Fruit fly (Drosophila melanogaster) whole organism, embryonic: ENCODE data around the gene Trf.

Experiments
- Bteb2 ChIP-seq: fragments of 200-800 bp; sonication (Bioruptor generic); optimal IDR thresholded peaks from 2 replicates; lab custom pipeline; 2016; ENCODE audit warnings: missing biosample characterization, missing genetic modification characterization
- CG12391 ChIP-seq: fragments of 200-800 bp; sonication (Bioruptor generic); optimal IDR thresholded peaks from 3 replicates; lab custom pipeline; 2018; ENCODE audit warnings: missing biosample characterization, mild to moderate bottlenecking, missing genetic modification characterization, moderate library complexity
- CG17612 ChIP-seq: fragments of 200-800 bp; sonication (Bioruptor generic); IDR thresholded peaks from 2 replicates; pipeline ENCODE4 v1.3.6; 2022; ENCODE audit warnings: missing biosample characterization, missing genetic modification characterization
- CG18599 ChIP-seq: fragments of 200-800 bp; sonication (Bioruptor generic); optimal IDR thresholded peaks from 3 replicates; lab custom pipeline; 2017; ENCODE audit warnings: missing biosample characterization, missing genetic modification characterization, mild to moderate bottlenecking, moderate library complexity, missing genetic modification reagents
- CG34422 ChIP-seq: fragments of 200-800 bp; sonication (Bioruptor generic); IDR thresholded peaks from 3 replicates; pipeline ENCODE4 v1.3.6; 2022; ENCODE audit warnings: missing biosample characterization, missing genetic modification characterization
- CG3847 ChIP-seq: fragments of 200-800 bp; sonication (Bioruptor generic); IDR thresholded peaks from 2 replicates; pipeline ENCODE4 v1.3.6; 2022; ENCODE audit warnings: missing biosample characterization, missing genetic modification characterization
- CG42726 ChIP-seq: fragments of 200-800 bp; sonication (Bioruptor generic); IDR thresholded peaks from 2 replicates; pipeline ENCODE4 v1.3.6; 2022; ENCODE audit warnings: missing biosample characterization, missing genetic modification characterization; ENCODE audit not compliant: partially characterized antibody
- CG5953 ChIP-seq: fragments of 200-800 bp; sonication (Bioruptor generic); IDR thresholded peaks from 2 replicates; pipeline ENCODE4 v1.3.6; 2022; ENCODE audit warnings: missing biosample characterization, missing genetic modification characterization
- CG6175 ChIP-seq: fragments of 200-800 bp; sonication (Bioruptor generic); IDR thresholded peaks from 3 replicates; pipeline ENCODE4 v1.3.6; 2022; ENCODE audit warnings: missing biosample characterization, missing genetic modification characterization
- CG6813 ChIP-seq: fragments of 200-800 bp; sonication (Bioruptor generic); optimal IDR thresholded peaks from 2 replicates; lab custom pipeline; 2017; ENCODE audit warnings: missing biosample characterization, missing genetic modification characterization, mild to moderate bottlenecking, moderate library complexity, missing genetic modification reagents
- CG7745 ChIP-seq: fragments of 200-800 bp; sonication (Bioruptor generic); optimal IDR thresholded peaks from 2 replicates; lab custom pipeline; 2018; ENCODE audit warnings: missing biosample characterization, mild to moderate bottlenecking, missing genetic modification characterization, moderate library complexity
- CG9932 ChIP-seq: fragments of 200-800 bp; sonication (Bioruptor generic); IDR thresholded peaks from 2 replicates; pipeline ENCODE4 v1.3.6; 2022; ENCODE audit warnings: missing biosample characterization, missing genetic modification characterization
- CoRest ChIP-seq: fragments of 200-800 bp; sonication (Bioruptor generic); optimal IDR thresholded peaks from 3 replicates; lab custom pipeline; 2018; ENCODE audit warnings: missing biosample characterization, mild to moderate bottlenecking, missing genetic modification characterization, moderate library complexity
- D19A ChIP-seq: fragments of 200-800 bp; optimal IDR thresholded peaks from 3 replicates; lab custom pipeline; 2019; ENCODE audit warnings: missing biosample characterization, mild to moderate bottlenecking, missing genetic modification characterization, moderate library complexity
- Dbx ChIP-seq: fragments of 200-800 bp; sonication (Bioruptor generic); IDR thresholded peaks from 3 replicates; pipeline ENCODE4 v1.3.6; 2022; ENCODE audit warnings: missing biosample characterization, missing genetic modification characterization
- Deaf1 ChIP-seq: fragments of 200-800 bp; optimal IDR thresholded peaks from 3 replicates; lab custom pipeline; 2019; ENCODE audit warnings: missing biosample characterization, mild to moderate bottlenecking, missing genetic modification characterization, moderate library complexity
- Fer1 ChIP-seq: fragments of 200-800 bp; sonication (Bioruptor generic); optimal IDR thresholded peaks from 2 replicates; lab custom pipeline; 2017; ENCODE audit warnings: missing biosample characterization, mild to moderate bottlenecking, missing genetic modification characterization
- Hand ChIP-seq: fragments of 200-800 bp; sonication (Bioruptor generic); optimal IDR thresholded peaks from 2 replicates; lab custom pipeline; 2017; ENCODE audit warnings: mild to moderate bottlenecking, missing biosample characterization, missing genetic modification reagents, missing genetic modification characterization
- Hmr ChIP-seq: fragments of 200-800 bp; sonication (Bioruptor generic); optimal IDR thresholded peaks from 3 replicates; lab custom pipeline; 2017; ENCODE audit warnings: mild to moderate bottlenecking, missing biosample characterization, missing genetic modification reagents, missing genetic modification characterization
- MBD-R2 ChIP-seq: fragments of 200-800 bp; sonication (Bioruptor generic); IDR thresholded peaks from 2 replicates; pipeline ENCODE4 v1.3.6; 2022; ENCODE audit warnings: missing biosample characterization, missing genetic modification characterization
- Med ChIP-seq: fragments of 200-800 bp; sonication (Bioruptor generic); peaks from one replicate; lab custom pipeline; 2016; ENCODE audit warnings: missing biosample characterization, missing genetic modification characterization, mild to moderate bottlenecking, inconsistent platforms, moderate library complexity
- Oli ChIP-seq: fragments of 200-800 bp; sonication (Bioruptor generic); optimal IDR thresholded peaks from 2 replicates; lab custom pipeline; 2018; ENCODE audit warnings: missing biosample characterization, mild to moderate bottlenecking, missing genetic modification characterization, moderate library complexity
- Sry-β ChIP-seq: fragments of 200-800 bp; sonication (Bioruptor generic); optimal IDR thresholded peaks from 2 replicates; lab custom pipeline; 2018; ENCODE audit warnings: missing biosample characterization, mild to moderate bottlenecking, missing genetic modification characterization, moderate library complexity
- cg ChIP-seq: fragments of 200-800 bp; sonication (Bioruptor generic); optimal IDR thresholded peaks from 3 replicates; lab custom pipeline; 2019; ENCODE audit warnings: missing biosample characterization, mild to moderate bottlenecking, missing genetic modification characterization, moderate library complexity
- chm ChIP-seq: fragments of 200-800 bp; sonication (Bioruptor generic); IDR thresholded peaks from 2 replicates; pipeline ENCODE4 v1.3.6; 2022; ENCODE audit warnings: missing biosample characterization, missing genetic modification characterization
- crol ChIP-seq: fragments of 200-800 bp; sonication (Bioruptor generic); IDR thresholded peaks from 2 replicates; pipeline ENCODE4 v1.3.6; 2022; ENCODE audit warnings: missing biosample characterization, missing genetic modification characterization
- dmrt99B ChIP-seq: fragments of 200-800 bp; sonication (Bioruptor generic); optimal IDR thresholded peaks from 2 replicates; lab custom pipeline; 2018; ENCODE audit warnings: missing biosample characterization, mild to moderate bottlenecking, missing genetic modification characterization, moderate library complexity
- eve ChIP-seq, 2 experiments: fragments of >200 bp; optimal IDR thresholded peaks; 2 replicates each; lab custom pipeline; 2017; ENCODE audit warnings: missing biosample characterization in 2 of 2, missing genetic modification characterization in 2 of 2
- fu2 ChIP-seq: fragments of 200-800 bp; sonication (Bioruptor generic); optimal IDR thresholded peaks from 2 replicates; lab custom pipeline; 2016; ENCODE audit warnings: missing biosample characterization, missing genetic modification characterization
- gem ChIP-seq: fragments of 200-800 bp; sonication (Bioruptor generic); optimal IDR thresholded peaks from 2 replicates; lab custom pipeline; 2019; ENCODE audit warnings: missing biosample characterization, mild to moderate bottlenecking, missing genetic modification characterization, moderate library complexity
- grau ChIP-seq: fragments of 200-800 bp; optimal IDR thresholded peaks from 3 replicates; lab custom pipeline; 2019; ENCODE audit warnings: missing biosample characterization, mild to moderate bottlenecking, missing genetic modification characterization, moderate library complexity
- ham ChIP-seq: fragments of 200-800 bp; sonication (Bioruptor generic); IDR thresholded peaks from 2 replicates; pipeline ENCODE4 v1.3.6; 2022; ENCODE audit warnings: missing biosample characterization, missing genetic modification characterization
- kni ChIP-seq: fragments of 200-800 bp; sonication (Bioruptor generic); optimal IDR thresholded peaks from 3 replicates; lab custom pipeline; 2017; ENCODE audit warnings: mild to moderate bottlenecking, missing biosample characterization, missing genetic modification reagents, missing genetic modification characterization
- nerfin-2 ChIP-seq: fragments of 200-800 bp; sonication (Bioruptor generic); IDR thresholded peaks from 2 replicates; pipeline ENCODE4 v1.3.6; 2022; ENCODE audit warnings: missing biosample characterization, missing genetic modification characterization; ENCODE audit not compliant: partially characterized antibody
- onecut ChIP-seq: fragments of 200-800 bp; sonication (Bioruptor generic); IDR thresholded peaks from 2 replicates; pipeline ENCODE4 v1.3.6; 2022; ENCODE audit warnings: missing biosample characterization, missing genetic modification characterization
- tll ChIP-seq, 2 experiments: fragments of 200-800 bp in 1 of 2; fragments of >200 bp in 1 of 2; sonication (Bioruptor generic) in 1 of 2; optimal IDR thresholded peaks; 2 replicates each; lab custom pipeline; 2017 to 2019; ENCODE audit warnings: missing biosample characterization in 2 of 2, missing genetic modification characterization in 2 of 2, mild to moderate bottlenecking in 1 of 2, moderate library complexity in 1 of 2
- wdn ChIP-seq: fragments of 200-800 bp; sonication (Bioruptor generic); IDR thresholded peaks from 2 replicates; pipeline ENCODE4 v1.3.6; 2022; ENCODE audit warnings: missing biosample characterization, missing genetic modification characterization
- zfh2 ChIP-seq: fragments of 200-800 bp; sonication (Bioruptor generic); optimal IDR thresholded peaks from 2 replicates; lab custom pipeline; 2016; ENCODE audit warnings: missing biosample characterization, missing genetic modification characterization

The Trf gene

dm6 chr2L:8086736-8087467 is 14.2 kb downstream of the Trf start (continued):
- TF ChIP-seq CoRest (tag; lab: Kevin White, UChicago), result peak; percentile 17
- peak; percentile 5 for TF ChIP-seq Deaf1 (tag; lab: Kevin White, UChicago)
- no peak for TF ChIP-seq CG6813 (GFP tag; lab: Kevin White, UChicago)
- peak; percentile 24; the same call in 1 of the 2 replicates for TF ChIP-seq MBD-R2
- peak; percentile 53; the same call in 1 of the 2 replicates for TF ChIP-seq crol (GFP tag; lab: Robert Waterston, UW)
- TF ChIP-seq CG6175 (GFP tag; lab: Robert Waterston, UW), result 0 out of 3 replicates have a peak, but pooled peaks have one; percentile 16
- TF ChIP-seq grau (tag; lab: Kevin White, UChicago), result peak; percentile 2
- TF ChIP-seq Med (GFP tag; lab: Kevin White, UChicago), result peak; percentile 83
- TF ChIP-seq Dbx (GFP tag; lab: Robert Waterston, UW), result 0 out of 3 replicates have a peak, but pooled peaks have one; percentile 5
- peak; percentile 45 for TF ChIP-seq CG12391
- no peak for TF ChIP-seq onecut
- no peak for TF ChIP-seq Fer1 (GFP tag; lab: Kevin White, UChicago)
- no peak for TF ChIP-seq CG5953
- TF ChIP-seq kni, result no peak
- TF ChIP-seq dmrt99B (tag; lab: Kevin White, UChicago), result peak; percentile 2
- peak; percentile 16 for TF ChIP-seq D19A (tag; lab: Kevin White, UChicago)
- TF ChIP-seq chm, result 0 out of 2 replicates have a peak, but pooled peaks have one; percentile 33
- peak; percentile 27 for TF ChIP-seq fu2 (GFP tag; lab: Kevin White, UChicago)
- peak; percentile 13; the same call in 1 of the 3 replicates for TF ChIP-seq CG34422 (GFP tag; lab: Robert Waterston, UW)
- TF ChIP-seq ham (GFP tag; lab: Robert Waterston, UW), result 0 out of 2 replicates have a peak, but pooled peaks have one; percentile 10
- TF ChIP-seq cg (GFP tag; lab: Kevin White, UChicago), result peak; percentile 48
- peak; percentile 50 for TF ChIP-seq CG18599 (GFP tag; lab: Kevin White, UChicago)
- no peak for TF ChIP-seq CG42726 (GFP tag; lab: Robert Waterston, UW)
- TF ChIP-seq CG17612 (GFP tag; lab: Robert Waterston, UW), result no peak
- peak; percentile 47 for TF ChIP-seq Hmr (GFP tag; lab: Kevin White, UChicago)
- no peak for TF ChIP-seq wdn (GFP tag; lab: Robert Waterston, UW)
- peak; percentile 29 for TF ChIP-seq zfh2 (GFP tag; lab: Kevin White, UChicago)

- TF ChIP-seq Oli (tag; lab: Kevin White, UChicago) (no peak), Hand (GFP tag; lab: Kevin White, UChicago) (no peak), nerfin-2 (GFP tag; lab: Robert Waterston, UW) (no peak), Sry-β (GFP tag; lab: Kevin White, UChicago) (peak; percentile 63), Bteb2 (GFP tag; lab: Kevin White, UChicago) (no peak), eve (GFP tag; optimal IDR thresholded peaks at IDR 0.05; lab: Kevin White, UChicago) (peak in 1 of 2 experiments; percentile 49), CG9932 (GFP tag; lab: Robert Waterston, UW) (peak; percentile 29; the same call in 1 of the 2 replicates), tll (GFP tag; optimal IDR thresholded peaks at IDR 0.05; lab: Kevin White, UChicago) (no peak), gem (peak; percentile 18), CG3847 (0 out of 2 replicates have a peak, but pooled peaks have one; percentile 4), zfh2 (GFP tag; lab: Kevin White, UChicago) (peak; percentile 1), CG7745 (tag; lab: Kevin White, UChicago) (no peak)
Measured at dm6 chr2L:8087468-8087789, 14.7 kb downstream of the Trf start.
